Worm (Caenorhabditis elegans): ENCODE results near the gene T26C12.1.

DNA sequence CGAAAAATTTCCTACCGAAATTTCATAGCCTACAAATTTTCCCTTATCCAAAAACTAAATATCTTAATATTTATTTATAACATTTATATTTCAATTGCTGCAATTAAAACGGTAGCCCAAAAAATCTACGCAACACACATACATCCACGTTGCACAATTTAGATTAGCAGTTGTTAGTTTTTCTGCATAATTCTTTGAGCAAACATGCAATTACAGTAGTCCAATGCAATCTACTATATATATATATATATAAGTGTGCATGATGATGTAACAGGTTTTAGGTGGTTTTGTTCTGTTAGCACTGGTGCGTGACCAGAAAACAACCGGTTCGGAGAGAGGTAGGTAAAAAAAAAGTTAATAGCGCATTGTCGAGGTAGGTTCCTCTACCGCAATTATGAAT, 12.6 kb downstream of the T26C12.1 start:
- TF ChIP-seq tab-1 (GFP tag; IDR thresholded peaks at IDR 0.05), result no peak
- TF ChIP-seq klf-2 (GFP tag; conservative IDR thresholded peaks at IDR 0.05), result no peak
- no peak for TF ChIP-seq ztf-29 (GFP tag; IDR thresholded peaks at IDR 0.05)
- TF ChIP-seq med-1 (GFP tag; optimal IDR thresholded peaks at IDR 0.05; ENCODE audit: insufficient read depth), result no peak
- TF ChIP-seq flt-1 (GFP tag; IDR thresholded peaks at IDR 0.05), result no peak
- no peak for TF ChIP-seq ztf-23 (GFP tag; IDR thresholded peaks at IDR 0.05)
- no peak for TF ChIP-seq T22C8.4 (GFP tag; IDR thresholded peaks at IDR 0.05)
